Worm (Caenorhabditis elegans) whole organism, L2 larva: ENCODE measurements around the gene mct-6.

Experiments used
- F13H6.1 ChIP-seq: sonication (generic microtip); optimal IDR thresholded peaks from 2 replicates; lab custom pipeline; 2016; ENCODE audit warnings: missing genetic modification characterization, missing compliant biosample characterization
- ceh-16 ChIP-seq: fragments of 150-350 bp; optimal IDR thresholded peaks from 2 replicates; lab custom pipeline; 2014; ENCODE audit warnings: missing biosample characterization, missing genetic modification characterization
- lin-13 ChIP-seq: fragments of 150-350 bp; optimal IDR thresholded peaks from 2 replicates; lab custom pipeline; 2014; ENCODE audit warnings: missing biosample characterization, missing genetic modification reagents, missing genetic modification characterization
- lin-39 ChIP-seq: fragments of 150-350 bp; optimal IDR thresholded peaks from 2 replicates; lab custom pipeline; 2014; ENCODE audit warnings: missing biosample characterization, missing genetic modification reagents, missing genetic modification characterization
- nhr-237 ChIP-seq: fragments of 150-350 bp; optimal IDR thresholded peaks from 2 replicates; lab custom pipeline; 2014; ENCODE audit warnings: missing biosample characterization, missing genetic modification characterization
- nhr-6 ChIP-seq: fragments of 150-350 bp; optimal IDR thresholded peaks from 2 replicates; lab custom pipeline; 2014; ENCODE audit warnings: missing biosample characterization, missing genetic modification characterization
- unc-55 ChIP-seq: fragments of 150-350 bp; sonication (generic microtip); optimal IDR thresholded peaks from 3 replicates; lab custom pipeline; 2014; ENCODE audit warnings: missing biosample characterization, missing genetic modification reagents, missing genetic modification characterization
- unc-62 ChIP-seq: fragments of 150-350 bp; optimal IDR thresholded peaks from 2 replicates; lab custom pipeline; 2014; ENCODE audit warnings: missing biosample characterization, missing genetic modification reagents, missing genetic modification characterization
- zag-1 ChIP-seq: fragments of 150-350 bp; optimal IDR thresholded peaks from 2 replicates; lab custom pipeline; 2014; ENCODE audit warnings: missing biosample characterization, missing genetic modification characterization
- ztf-11 ChIP-seq: sonication (generic microtip); optimal IDR thresholded peaks from 2 replicates; lab custom pipeline; 2017; ENCODE audit warnings: missing biosample characterization, missing genetic modification characterization

DNA sequence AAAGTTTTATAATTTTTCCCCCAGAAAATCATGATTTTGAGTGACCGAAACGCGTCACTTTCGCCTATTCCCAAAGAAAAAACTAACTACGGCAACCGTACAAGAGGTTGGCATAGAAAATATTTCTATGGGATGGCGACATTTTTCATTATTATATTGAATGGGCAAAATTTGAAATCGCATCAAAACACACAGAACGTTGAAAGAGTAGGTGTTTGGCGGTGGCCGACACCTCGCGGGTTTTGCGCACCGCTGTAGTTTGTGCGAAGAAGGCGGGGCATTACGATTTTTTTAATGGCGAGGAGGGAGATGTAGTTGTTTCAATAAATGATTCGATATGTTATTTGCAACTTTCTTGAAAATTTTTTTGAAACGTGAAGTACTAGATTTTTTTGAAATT is 48.4 kb downstream of the mct-6 start:
- TF ChIP-seq nhr-6, result no peak
- TF ChIP-seq ceh-16 (tag; lab: Kevin White, UChicago), result no peak
- no peak for TF ChIP-seq ztf-11
- no peak for TF ChIP-seq unc-62 (GFP tag; lab: Kevin White, UChicago)
- no peak for TF ChIP-seq lin-13 (GFP tag; lab: Kevin White, UChicago)
- TF ChIP-seq zag-1 (tag; lab: Kevin White, UChicago), result no peak
- TF ChIP-seq nhr-237 (tag; lab: Kevin White, UChicago), result no peak
- no peak for TF ChIP-seq lin-39
- no peak for TF ChIP-seq F13H6.1 (tag; lab: Kevin White, UChicago)
- TF ChIP-seq unc-55 (GFP tag; lab: Kevin White, UChicago), result no peak
